Fruit fly (Drosophila melanogaster) whole organism, pupa: ENCODE data around the gene CG4896.

ENCODE experiments used
- CG17806 ChIP-seq: fragments of 200-800 bp; sonication (Bioruptor generic); optimal IDR thresholded peaks from 2 replicates; lab custom pipeline; 2018; ENCODE audit warnings: missing biosample characterization, mild to moderate bottlenecking, missing genetic modification characterization, moderate library complexity
- EcR ChIP-seq: fragments of 200-800 bp; sonication (Bioruptor generic); optimal IDR thresholded peaks from 3 replicates; lab custom pipeline; 2019; ENCODE audit warnings: missing biosample characterization, missing genetic modification characterization, mild to moderate bottlenecking, moderate library complexity, missing genetic modification reagents
- Ets98B ChIP-seq: fragments of 200-800 bp; sonication (Bioruptor generic); IDR thresholded peaks from 2 replicates; pipeline ENCODE4 v1.3.6; 2022; ENCODE audit warnings: missing biosample characterization, missing genetic modification characterization

dm6 chr2L:1201396-1201837 lies 23.9 kb downstream of the CG4896 start:
- TF ChIP-seq CG17806 (tag; lab: Kevin White, UChicago) (no peak), Ets98B (no peak), EcR (GFP tag; lab: Kevin White, UChicago) (no peak)
